Worm (Caenorhabditis elegans) whole organism, L4 larva: ENCODE data around the gene pha-2.

Experiments used
- D1046.2 ChIP-seq: fragments of 200-800 bp; sonication (Bioruptor generic); IDR thresholded peaks from 2 replicates; pipeline ENCODE4 v1.3.6; 2022; ENCODE audit warnings: missing genetic modification characterization, missing compliant biosample characterization
- F10B5.3 ChIP-seq: sonication (generic microtip); optimal IDR thresholded peaks from 2 replicates; lab custom pipeline; 2016; ENCODE audit warnings: mild to moderate bottlenecking, missing genetic modification characterization, missing compliant biosample characterization
- F44E2.7 ChIP-seq: fragments of 200-800 bp; sonication (Bioruptor generic); IDR thresholded peaks from 2 replicates; pipeline ENCODE4 v2.1.2; 2022; ENCODE audit warnings: missing genetic modification characterization, missing compliant biosample characterization
- T26A8.4 ChIP-seq: fragments of 200-800 bp; sonication (Bioruptor generic); IDR thresholded peaks from 2 replicates; pipeline ENCODE4 v1.3.6; 2022; ENCODE audit warnings: missing genetic modification characterization, missing compliant biosample characterization
- Y5F2A.4 ChIP-seq: fragments of 200-800 bp; sonication (Bioruptor generic); optimal IDR thresholded peaks from 2 replicates; lab custom pipeline; 2018; ENCODE audit warnings: mild to moderate bottlenecking, missing genetic modification characterization, missing compliant biosample characterization
- ZK337.2 ChIP-seq: fragments of 200-800 bp; sonication (Bioruptor generic); IDR thresholded peaks from 2 replicates; pipeline ENCODE4 v1.3.6; 2022; ENCODE audit warnings: missing genetic modification reagents, missing genetic modification characterization, missing compliant biosample characterization
- ZK546.5 ChIP-seq, 2 experiments: sonication (generic microtip); optimal IDR thresholded peaks; 2 replicates each; lab custom pipeline; 2017; ENCODE audit warnings: missing biosample characterization in 2 of 2, missing genetic modification characterization in 2 of 2
- aha-1 ChIP-seq: fragments of 150-350 bp; peaks from one replicate; lab custom pipeline; 2014; ENCODE audit warnings: missing biosample characterization, missing genetic modification characterization
- ceh-32 ChIP-seq: sonication (generic microtip); optimal IDR thresholded peaks from 2 replicates; lab custom pipeline; 2016; ENCODE audit warnings: mild to moderate bottlenecking, missing genetic modification characterization, missing compliant biosample characterization; ENCODE audit not compliant: poor library complexity
- ceh-62 ChIP-seq: sonication (generic microtip); optimal IDR thresholded peaks from 2 replicates; lab custom pipeline; 2017; ENCODE audit warnings: missing biosample characterization, missing genetic modification characterization
- ces-1 ChIP-seq: fragments of 150-350 bp; sonication (generic microtip); optimal IDR thresholded peaks from 4 replicates; lab custom pipeline; 2014; ENCODE audit warnings: missing biosample characterization, missing genetic modification reagents, missing genetic modification characterization
- dpl-1 ChIP-seq: fragments of 150-350 bp; optimal IDR thresholded peaks from 2 replicates; lab custom pipeline; 2014; ENCODE audit warnings: missing biosample characterization, missing genetic modification reagents, missing genetic modification characterization
- hmg-1.1 ChIP-seq: fragments of 200-800 bp; sonication (Bioruptor generic); IDR thresholded peaks from 2 replicates; pipeline ENCODE4 v1.3.6; 2022; ENCODE audit warnings: missing genetic modification reagents, missing genetic modification characterization, missing compliant biosample characterization
- jun-1 ChIP-seq: fragments of 150-350 bp; optimal IDR thresholded peaks from 2 replicates; lab custom pipeline; 2014; ENCODE audit warnings: missing biosample characterization, missing genetic modification reagents, missing genetic modification characterization
- lin-13 ChIP-seq: fragments of 150-350 bp; optimal IDR thresholded peaks from 2 replicates; lab custom pipeline; 2014; ENCODE audit warnings: missing biosample characterization, missing genetic modification reagents, missing genetic modification characterization
- lin-15B ChIP-seq: fragments of 150-350 bp; sonication (generic microtip); optimal IDR thresholded peaks from 3 replicates; lab custom pipeline; 2014; ENCODE audit warnings: missing biosample characterization, missing genetic modification characterization
- lin-29 ChIP-seq: fragments of 200-800 bp; sonication (Bioruptor generic); IDR thresholded peaks from 2 replicates; pipeline ENCODE4 v1.3.6; 2022; ENCODE audit warnings: missing genetic modification reagents, missing genetic modification characterization, missing compliant biosample characterization
- lsy-2 ChIP-seq, 2 experiments: fragments of 150-350 bp in 1 of 2; sonication (generic microtip) in 1 of 2; optimal IDR thresholded peaks; 2 replicates each; lab custom pipeline; 2014 to 2017; ENCODE audit warnings: missing biosample characterization in 2 of 2, missing genetic modification characterization in 2 of 2
- madf-5 ChIP-seq, 2 experiments: fragments of 200-800 bp; sonication (Bioruptor generic); IDR thresholded peaks; 2 replicates each; pipeline ENCODE4 v1.3.6; 2022; ENCODE audit warnings: missing compliant biosample characterization in 2 of 2, missing genetic modification characterization in 2 of 2
- madf-9 ChIP-seq: fragments of 200-800 bp; sonication (Bioruptor generic); conservative IDR thresholded peaks from 2 replicates; pipeline ENCODE4 v1.3.6; 2022; ENCODE audit warnings: missing genetic modification reagents, missing genetic modification characterization, missing compliant biosample characterization
- mep-1 ChIP-seq: fragments of 150-350 bp; sonication (generic microtip); optimal IDR thresholded peaks from 3 replicates; lab custom pipeline; 2014; ENCODE audit warnings: missing biosample characterization, missing genetic modification characterization
- mes-2 ChIP-seq: sonication (generic microtip); optimal IDR thresholded peaks from 2 replicates; lab custom pipeline; 2016; ENCODE audit warnings: missing genotype, mild to moderate bottlenecking, missing genetic modification characterization, missing compliant biosample characterization; ENCODE audit not compliant: poor library complexity, severe bottlenecking
- mxl-3 ChIP-seq: fragments of 200-800 bp; sonication (Bioruptor generic); optimal IDR thresholded peaks from 2 replicates; lab custom pipeline; 2018; ENCODE audit warnings: mild to moderate bottlenecking, missing genetic modification characterization, missing compliant biosample characterization
- nhr-237 ChIP-seq: sonication (generic microtip); optimal IDR thresholded peaks from 2 replicates; lab custom pipeline; 2017; ENCODE audit warnings: missing biosample characterization, missing genetic modification characterization
- nhr-25 ChIP-seq: sonication (generic microtip); optimal IDR thresholded peaks from 2 replicates; lab custom pipeline; 2017; ENCODE audit warnings: missing genetic modification characterization, mild to moderate bottlenecking, missing compliant biosample characterization, antibody characterized with exemption, moderate library complexity, borderline replicate concordance; ENCODE audit not compliant: insufficient read depth
- nhr-41 ChIP-seq: fragments of 200-800 bp; sonication (Bioruptor generic); IDR thresholded peaks from 2 replicates; pipeline ENCODE4 v1.3.6; 2022; ENCODE audit warnings: missing genetic modification reagents, missing genetic modification characterization, missing compliant biosample characterization
- pha-4 ChIP-seq, 2 experiments: fragments of 150-350 bp in 1 of 2; fragments of 200-800 bp in 1 of 2; sonication (Bioruptor generic) in 1 of 2; IDR thresholded peaks in 1 of 2; optimal IDR thresholded peaks in 1 of 2; 2 replicates each; pipeline versions ENCODE4 v1.3.6 to Lab custom; 2014 to 2022; ENCODE audit warnings: missing genetic modification characterization in 2 of 2, missing genetic modification reagents in 2 of 2, missing biosample characterization in 1 of 2, missing compliant biosample characterization in 1 of 2
- pqm-1 ChIP-seq: sonication (generic microtip); optimal IDR thresholded peaks from 2 replicates; lab custom pipeline; 2017; ENCODE audit warnings: missing biosample characterization, missing genetic modification characterization
- rbr-2 ChIP-seq: sonication (generic microtip); optimal IDR thresholded peaks from 2 replicates; lab custom pipeline; 2016; ENCODE audit warnings: missing genotype, missing genetic modification characterization, missing compliant biosample characterization
- saeg-2 ChIP-seq: fragments of 200-800 bp; sonication (Bioruptor generic); IDR thresholded peaks from 2 replicates; pipeline ENCODE4 v1.3.6; 2022; ENCODE audit warnings: missing genetic modification reagents, missing genetic modification characterization, missing compliant biosample characterization
- snpc-1.2 ChIP-seq: fragments of 200-800 bp; sonication (Bioruptor generic); IDR thresholded peaks from 2 replicates; pipeline ENCODE4 v1.3.6; 2022; ENCODE audit warnings: missing genetic modification reagents, missing genetic modification characterization, missing compliant biosample characterization
- tag-97 ChIP-seq: fragments of 200-800 bp; sonication (Bioruptor generic); IDR thresholded peaks from 2 replicates; pipeline ENCODE4 v1.3.6; 2022; ENCODE audit warnings: missing genetic modification characterization, missing compliant biosample characterization
- tra-1 ChIP-seq: fragments of 200-800 bp; sonication (Bioruptor generic); IDR thresholded peaks from 2 replicates; pipeline ENCODE4 v1.3.6; 2022; ENCODE audit warnings: missing genetic modification reagents, missing genetic modification characterization, missing compliant biosample characterization
- unc-39 ChIP-seq: sonication (generic microtip); optimal IDR thresholded peaks from 2 replicates; lab custom pipeline; 2017; ENCODE audit warnings: missing biosample characterization, missing genetic modification characterization
- unc-62 ChIP-seq, 3 experiments: fragments of 150-350 bp in 1 of 3; sonication (generic microtip); optimal IDR thresholded peaks in 2 of 3; peaks in 1 of 3; 1 replicate in 1 of 3; 2 replicates in 2 of 3; lab custom pipeline; 2014 to 2017; ENCODE audit warnings: missing biosample characterization in 3 of 3, missing genetic modification characterization in 3 of 3, missing genetic modification reagents in 3 of 3, missing genotype in 1 of 3
- vab-7 ChIP-seq: fragments of 200-800 bp; sonication (Bioruptor generic); IDR thresholded peaks from 2 replicates; pipeline ENCODE4 v1.3.6; 2022; ENCODE audit warnings: missing genetic modification reagents, missing genetic modification characterization, missing compliant biosample characterization
- ztf-7 ChIP-seq: fragments of 150-350 bp; optimal IDR thresholded peaks from 2 replicates; lab custom pipeline; 2014; ENCODE audit warnings: missing biosample characterization, missing genetic modification characterization

Gene pha-2

DNA sequence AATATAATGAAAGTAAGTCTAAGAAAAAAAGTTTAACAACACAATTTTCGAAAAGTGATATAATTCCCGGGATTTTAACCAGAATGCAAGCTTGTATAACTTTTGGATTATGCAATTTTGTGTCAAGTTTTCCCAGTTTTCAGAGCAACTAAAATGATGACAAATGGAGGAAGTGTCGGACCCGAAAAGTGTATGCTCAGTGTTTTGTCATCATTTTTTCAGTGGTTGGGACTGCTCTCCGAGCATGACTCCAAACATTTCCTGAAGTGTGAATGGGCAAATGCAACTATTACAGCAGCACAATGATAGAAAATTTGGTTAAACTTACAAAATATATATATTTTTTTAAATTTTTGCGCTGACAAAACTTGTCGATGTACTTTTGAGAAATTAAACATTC lies 45.7 kb downstream of the pha-2 start:
- TF ChIP-seq lsy-2 (tag; optimal IDR thresholded peaks at IDR 0.05; lab: Kevin White, UChicago) (no peak), F10B5.3 (no peak), Y5F2A.4 (GFP tag; lab: Kevin White, UChicago) (no peak), lin-29 (no peak), nhr-25 (tag; lab: Kevin White, UChicago) (no peak), ceh-62 (tag; lab: Kevin White, UChicago) (no peak), vab-7 (GFP tag; lab: Robert Waterston, UW) (no peak), nhr-41 (GFP tag; lab: Robert Waterston, UW) (no peak), tag-97 (GFP tag; lab: Robert Waterston, UW) (no peak), jun-1 (tag; lab: Kevin White, UChicago) (no peak), ZK546.5 (tag; optimal IDR thresholded peaks at IDR 0.05; lab: Kevin White, UChicago) (no peak), T26A8.4 (no peak), snpc-1.2 (GFP tag; lab: Robert Waterston, UW) (no peak), dpl-1 (GFP tag; lab: Kevin White, UChicago) (no peak), ceh-32 (tag; lab: Kevin White, UChicago) (no peak), nhr-237 (tag; lab: Kevin White, UChicago) (no peak), saeg-2 (GFP tag; lab: Robert Waterston, UW) (no peak), D1046.2 (GFP tag; lab: Robert Waterston, UW) (no peak)

- TF ChIP-seq madf-5 (GFP tag; IDR thresholded peaks at IDR 0.05; lab: Robert Waterston, UW) (no peak), T26A8.4 (no peak), lin-13 (GFP tag; lab: Kevin White, UChicago) (no peak), ces-1 (GFP tag; lab: Kevin White, UChicago) (no peak), nhr-25 (tag; lab: Kevin White, UChicago) (no peak), madf-9 (GFP tag; lab: Robert Waterston, UW) (no peak), aha-1 (tag; lab: Kevin White, UChicago) (no peak), pha-4 (GFP tag; IDR thresholded peaks at IDR 0.05; lab: Robert Waterston, UW) (no peak), pha-4 (tag; optimal IDR thresholded peaks at IDR 0.05; lab: Kevin White, UChicago) (no peak), tra-1 (GFP tag; lab: Robert Waterston, UW) (no peak), rbr-2 (no peak), lsy-2 (tag; optimal IDR thresholded peaks at IDR 0.05; lab: Kevin White, UChicago) (no peak), mes-2 (tag; lab: Kevin White, UChicago) (no peak), ZK337.2 (no peak), hmg-1.1 (no peak), mep-1 (no peak), F44E2.7 (no peak), lin-15B (no peak), lin-29 (no peak), ztf-7 (tag; lab: Kevin White, UChicago) (no peak), pqm-1 (tag; lab: Kevin White, UChicago) (no peak)
Measured at ce11 chrX:587798-588197, 49.0 kb downstream of the pha-2 start, which contains the start of gene mrp-1. TSS of gene mrp-1 (minus strand) at chrX:587898.

ce11 chrX:585598-586217 lies 51.1 kb downstream of the pha-2 start:
- TF ChIP-seq mxl-3: no peak
- TF ChIP-seq unc-39 (tag; lab: Kevin White, UChicago): no peak
- peak; percentile 41 for TF ChIP-seq aha-1 (tag; lab: Kevin White, UChicago)
- TF ChIP-seq unc-62 (GFP tag; optimal IDR thresholded peaks at IDR 0.05 in 1 of 2; lab: Kevin White, UChicago): peak in 1 of 2 experiments; percentile 93
- TF ChIP-seq unc-62 (tag; optimal IDR thresholded peaks at IDR 0.05; lab: Kevin White, UChicago): no peak
- TF ChIP-seq, all 104 proteins: peak for 2
